Fruit fly (Drosophila melanogaster) S2 (cell line): Measurements from ENCODE around the gene CG34353.

Source experiments
- CG8478 ChIP-seq: fragments of >200 bp; optimal IDR thresholded peaks from 2 replicates; lab custom pipeline; 2018
- CTCF ChIP-seq, 2 experiments: fragments of >200 bp; optimal IDR thresholded peaks; 2 replicates each; lab custom pipeline; 2018

Gene CG34353

DNA sequence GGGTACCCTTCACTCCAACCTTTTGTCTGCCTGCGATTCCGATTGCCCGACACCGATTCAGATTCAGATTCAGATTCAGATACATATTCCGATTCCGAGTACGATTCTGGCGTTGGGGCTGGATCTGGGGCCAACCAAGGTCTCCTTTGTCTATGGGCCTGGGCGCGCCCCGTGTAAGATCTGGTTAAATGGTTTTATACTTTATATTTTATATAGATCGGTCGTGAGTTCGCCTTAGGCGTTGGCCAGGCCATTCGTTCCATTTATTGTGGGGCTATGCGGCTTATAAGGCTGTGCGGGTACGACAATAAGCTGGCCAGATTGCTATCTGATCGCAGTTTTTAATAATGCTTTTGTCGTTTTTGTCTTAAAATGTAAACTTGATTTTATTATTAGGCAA, 165.6 kb downstream of the CG34353 start:
- TF ChIP-seq CG8478 (no peak), CTCF (optimal IDR thresholded peaks at IDR 0.05; lab: Kevin White, UChicago) (no peak)

DNA sequence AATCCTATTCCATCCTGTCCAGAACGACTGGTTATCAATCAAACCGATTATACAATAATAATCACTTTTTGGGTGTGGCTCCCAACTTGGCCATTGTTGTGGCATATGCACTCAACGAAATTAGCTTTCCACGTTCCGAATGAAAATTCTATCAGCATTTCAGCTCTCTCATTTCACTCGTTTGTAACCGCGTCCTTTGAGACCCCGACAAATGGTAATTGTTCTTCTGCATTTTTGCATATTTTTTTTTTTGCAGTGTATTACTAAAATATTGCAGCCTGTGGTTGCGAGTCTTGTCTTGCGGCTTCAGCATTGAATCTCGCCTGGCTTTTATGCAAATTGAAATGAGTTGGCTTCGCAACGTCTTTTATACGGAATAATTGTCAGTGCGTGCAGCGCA, 167.4 kb downstream of the CG34353 start:
- TF ChIP-seq CG8478 (no peak), CTCF (optimal IDR thresholded peaks at IDR 0.05; lab: Kevin White, UChicago) (no peak)

DNA sequence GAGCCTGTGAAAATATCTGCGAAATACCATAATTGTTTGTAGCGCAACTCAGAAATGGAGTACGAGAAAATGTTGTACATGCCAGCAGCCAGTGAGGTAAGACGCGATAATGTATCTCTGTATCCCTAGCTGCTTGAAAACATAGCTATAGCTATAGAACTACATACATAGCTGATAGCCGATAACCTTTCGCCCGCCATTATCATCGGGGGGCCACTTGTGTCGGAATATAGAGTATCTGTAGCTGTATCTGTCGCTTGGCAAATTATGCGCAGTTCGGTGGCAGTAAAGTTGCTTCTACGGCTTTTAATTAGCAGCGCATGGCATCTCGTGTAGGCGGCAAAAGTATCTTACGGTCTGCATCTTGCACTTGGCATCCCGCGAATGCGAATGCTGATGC, 168.6 kb downstream of the CG34353 start:
- TF ChIP-seq CG8478 (no peak), CTCF (optimal IDR thresholded peaks at IDR 0.05; lab: Kevin White, UChicago) (no peak)

dm6 chr3R:27736367-27737005, 169.2 kb downstream of the CG34353 start, which contains the start of gene Ets98B:
TSS of gene Ets98B (plus strand) at chr3R:27736538.
- no peak for TF ChIP-seq CG8478
- no peak for TF ChIP-seq CTCF (optimal IDR thresholded peaks at IDR 0.05; lab: Kevin White, UChicago)
